Worm (Caenorhabditis elegans) whole organism, L4 larva: ENCODE data around the gene rcat-1.

Experiments used
- F37D6.2 ChIP-seq: sonication (generic microtip); optimal IDR thresholded peaks from 2 replicates; lab custom pipeline; 2016; ENCODE audit warnings: mild to moderate bottlenecking, missing genetic modification characterization, missing compliant biosample characterization
- T26A8.4 ChIP-seq: fragments of 200-800 bp; sonication (Bioruptor generic); IDR thresholded peaks from 2 replicates; pipeline ENCODE4 v1.3.6; 2022; ENCODE audit warnings: missing genetic modification characterization, missing compliant biosample characterization
- ama-1 ChIP-seq: fragments of 150-350 bp; optimal IDR thresholded peaks from 2 replicates; lab custom pipeline; 2014; ENCODE audit warnings: inconsistent platforms, mixed read lengths
- fos-1 ChIP-seq: fragments of 150-350 bp; optimal IDR thresholded peaks from 2 replicates; lab custom pipeline; 2014; ENCODE audit warnings: missing biosample characterization, missing genetic modification characterization
- jun-1 ChIP-seq: fragments of 150-350 bp; optimal IDR thresholded peaks from 2 replicates; lab custom pipeline; 2014; ENCODE audit warnings: missing biosample characterization, missing genetic modification reagents, missing genetic modification characterization
- nhr-11 ChIP-seq: fragments of 150-350 bp; optimal IDR thresholded peaks from 2 replicates; lab custom pipeline; 2014; ENCODE audit warnings: missing biosample characterization, missing genetic modification characterization
- nhr-237 ChIP-seq: sonication (generic microtip); optimal IDR thresholded peaks from 2 replicates; lab custom pipeline; 2017; ENCODE audit warnings: missing biosample characterization, missing genetic modification characterization
- nhr-76 ChIP-seq: fragments of 150-350 bp; optimal IDR thresholded peaks from 2 replicates; lab custom pipeline; 2014; ENCODE audit warnings: missing biosample characterization, missing genetic modification characterization
- pha-4 ChIP-seq, 2 experiments: fragments of 150-350 bp in 1 of 2; fragments of 200-800 bp in 1 of 2; sonication (Bioruptor generic) in 1 of 2; IDR thresholded peaks in 1 of 2; optimal IDR thresholded peaks in 1 of 2; 2 replicates each; pipeline versions ENCODE4 v1.3.6 to Lab custom; 2014 to 2022; ENCODE audit warnings: missing genetic modification characterization in 2 of 2, missing genetic modification reagents in 2 of 2, missing biosample characterization in 1 of 2, missing compliant biosample characterization in 1 of 2
- skn-1 ChIP-seq: fragments of 150-350 bp; optimal IDR thresholded peaks from 2 replicates; lab custom pipeline; 2014; ENCODE audit warnings: missing biosample characterization, missing genetic modification characterization
- snpc-1.2 ChIP-seq: fragments of 200-800 bp; sonication (Bioruptor generic); IDR thresholded peaks from 2 replicates; pipeline ENCODE4 v1.3.6; 2022; ENCODE audit warnings: missing genetic modification reagents, missing genetic modification characterization, missing compliant biosample characterization
- snpc-4 ChIP-seq: fragments of 150-350 bp; optimal IDR thresholded peaks from 2 replicates; lab custom pipeline; 2014; ENCODE audit warnings: missing biosample characterization, missing genetic modification characterization
- zag-1 ChIP-seq: fragments of 150-350 bp; optimal IDR thresholded peaks from 2 replicates; lab custom pipeline; 2014; ENCODE audit warnings: missing biosample characterization, missing genetic modification characterization
- ztf-11 ChIP-seq: fragments of 150-350 bp; optimal IDR thresholded peaks from 2 replicates; lab custom pipeline; 2014; ENCODE audit warnings: missing biosample characterization, missing genetic modification characterization

- TF ChIP-seq nhr-76 (tag; lab: Kevin White, UChicago): no peak
- TF ChIP-seq zag-1 (tag; lab: Kevin White, UChicago): no peak
- TF ChIP-seq skn-1 (tag; lab: Kevin White, UChicago): no peak
- TF ChIP-seq fos-1 (tag; lab: Kevin White, UChicago): peak; percentile 83
- TF ChIP-seq snpc-4 (tag; lab: Kevin White, UChicago): no peak
- peak; percentile 36 for TF ChIP-seq jun-1 (tag; lab: Kevin White, UChicago)
- no peak for TF ChIP-seq F37D6.2 (tag; lab: Kevin White, UChicago)
- no peak; the same call in 1 of the 2 replicates for TF ChIP-seq T26A8.4 (GFP tag; lab: Robert Waterston, UW)
- TF ChIP-seq nhr-11 (tag; lab: Kevin White, UChicago): no peak
- TF ChIP-seq nhr-237 (tag; lab: Kevin White, UChicago): no peak
- TF ChIP-seq ama-1 (lab: Kevin White, UChicago): no peak
- no peak for TF ChIP-seq snpc-1.2 (GFP tag; lab: Robert Waterston, UW)
- TF ChIP-seq pha-4 (GFP tag; IDR thresholded peaks at IDR 0.05; lab: Robert Waterston, UW): no peak; the same call in 1 of the 2 replicates
- no peak for TF ChIP-seq pha-4 (tag; optimal IDR thresholded peaks at IDR 0.05; lab: Kevin White, UChicago)
- TF ChIP-seq ztf-11: no peak
These were observed 36.7 kb upstream of the rcat-1 start for ce11 chrIV:291851-292367.
